Fruit fly (Drosophila melanogaster): ENCODE measurements around the gene AMPKalpha.

AMPKalpha gene

dm6 chrX:1349255-1349654, 26.1 kb upstream of the AMPKalpha start, which contains the start of gene MTPAP (continued):
- no peak for TF ChIP-seq BtbVII (GFP tag; optimal IDR thresholded peaks at IDR 0.05)
- no peak for TF ChIP-seq D19B (GFP tag; optimal IDR thresholded peaks at IDR 0.05)
- TF ChIP-seq abd-A (tag; optimal IDR thresholded peaks at IDR 0.05), result no peak
- TF ChIP-seq Hr78 (GFP tag; optimal IDR thresholded peaks at IDR 0.05), result no peak
- no peak for TF ChIP-seq CG6654 (GFP tag; optimal IDR thresholded peaks at IDR 0.05)
- TF ChIP-seq crc (GFP tag; optimal IDR thresholded peaks at IDR 0.05), result no peak
- TF ChIP-seq HmgZ (tag; optimal IDR thresholded peaks at IDR 0.05), result peak; percentile 7
- no peak for TF ChIP-seq yki (optimal IDR thresholded peaks at IDR 0.05)
- no peak for TF ChIP-seq hth (optimal IDR thresholded peaks at IDR 0.05)
- TF ChIP-seq wor (GFP tag; IDR thresholded peaks at IDR 0.05), result no peak
- no peak for TF ChIP-seq NFAT (GFP tag; IDR thresholded peaks at IDR 0.05)
- no peak for TF ChIP-seq onecut (GFP tag; IDR thresholded peaks at IDR 0.05)
- TF ChIP-seq pita (GFP tag; optimal IDR thresholded peaks at IDR 0.05), result no peak
- TF ChIP-seq nau (GFP tag; optimal IDR thresholded peaks at IDR 0.05), result no peak
- no peak for TF ChIP-seq Bteb2 (GFP tag; optimal IDR thresholded peaks at IDR 0.05)
- no peak for TF ChIP-seq ro (GFP tag; IDR thresholded peaks at IDR 0.05)
- TF ChIP-seq CG31388 (GFP tag; optimal IDR thresholded peaks at IDR 0.05), result no peak
- TF ChIP-seq Med (GFP tag), result peak; percentile 84
- TF ChIP-seq CG10147 (GFP tag; optimal IDR thresholded peaks at IDR 0.05), result no peak
- TF ChIP-seq Poxn (GFP tag; IDR thresholded peaks at IDR 0.05), result no peak
- TF ChIP-seq row (GFP tag; IDR thresholded peaks at IDR 0.05), result peak; percentile 35; the same call in 1 of the 3 replicates
- TF ChIP-seq tx (GFP tag; optimal IDR thresholded peaks at IDR 0.05), result no peak
- TF ChIP-seq ci (GFP tag; IDR thresholded peaks at IDR 0.05), result no peak
- no peak for TF ChIP-seq hkb (optimal IDR thresholded peaks at IDR 0.05)
- no peak for TF ChIP-seq hkb (GFP tag; IDR thresholded peaks at IDR 0.05)
- TF ChIP-seq Drgx (GFP tag; IDR thresholded peaks at IDR 0.05), result no peak
- no peak for TF ChIP-seq gem (tag; optimal IDR thresholded peaks at IDR 0.05)
- peak; percentile 23 for TF ChIP-seq Xbp1 (GFP tag; optimal IDR thresholded peaks at IDR 0.05)
- TF ChIP-seq CG32772 (GFP tag; IDR thresholded peaks at IDR 0.05), result no peak
- TF ChIP-seq CG11093 (GFP tag; IDR thresholded peaks at IDR 0.05), result no peak
- no peak for TF ChIP-seq CG10209 (GFP tag; optimal IDR thresholded peaks at IDR 0.05)
- peak; percentile 20 for TF ChIP-seq stwl (tag; optimal IDR thresholded peaks at IDR 0.05)
- no peak for TF ChIP-seq ken (GFP tag; IDR thresholded peaks at IDR 0.05)
- 0 out of 3 replicates have a peak, but pooled peaks have one; percentile 29 for TF ChIP-seq CG6791 (GFP tag; IDR thresholded peaks at IDR 0.05; ENCODE audit: partially characterized antibody)
- no peak for TF ChIP-seq chinmo (GFP tag; IDR thresholded peaks at IDR 0.05; ENCODE audit: partially characterized antibody)
- no peak for TF ChIP-seq H15 (GFP tag; IDR thresholded peaks at IDR 0.05)
- TF ChIP-seq ems (GFP tag; optimal IDR thresholded peaks at IDR 0.05), result peak; percentile 4
- no peak for TF ChIP-seq odd (GFP tag; optimal IDR thresholded peaks at IDR 0.05)
- no peak for TF ChIP-seq zf30C (GFP tag; optimal IDR thresholded peaks at IDR 0.05)
- peak; percentile 30 for TF ChIP-seq jumu (GFP tag; optimal IDR thresholded peaks at IDR 0.05)
- TF ChIP-seq CG2712 (tag; optimal IDR thresholded peaks at IDR 0.05), result peak; percentile 39
- TF ChIP-seq Usf (GFP tag; optimal IDR thresholded peaks at IDR 0.05), result no peak
- no peak for TF ChIP-seq insv (GFP tag; optimal IDR thresholded peaks at IDR 0.05)
- TF ChIP-seq CG14860 (GFP tag; IDR thresholded peaks at IDR 0.05; ENCODE audit: partially characterized antibody), result peak; percentile 78
- TF ChIP-seq Doc3 (GFP tag; IDR thresholded peaks at IDR 0.05; ENCODE audit: partially characterized antibody), result peak; percentile 42; the same call in 1 of the 3 replicates

Data from whole organism, embryonic.